Worm (Caenorhabditis elegans): ENCODE data around the gene comt-2.

Gene comt-2

ce11 chrV:16537908-16538446 lies 43.7 kb upstream of the comt-2 start, which contains the start of gene Y32B12B.2 (continued):
- peak; percentile 85 for TF ChIP-seq nhr-47 (tag; optimal IDR thresholded peaks at IDR 0.05)
- peak; percentile 65 for TF ChIP-seq egl-13 (tag; optimal IDR thresholded peaks at IDR 0.05)
- peak; percentile 88 for TF ChIP-seq F16B12.6 (tag; optimal IDR thresholded peaks at IDR 0.05)
- no peak for TF ChIP-seq nhr-28 (tag; optimal IDR thresholded peaks at IDR 0.05)
- TF ChIP-seq nhr-19 (GFP tag; conservative IDR thresholded peaks at IDR 0.05) = no peak; the same call in none of the 2 replicates
- no peak for TF ChIP-seq unc-30 (tag; optimal IDR thresholded peaks at IDR 0.05)
- TF ChIP-seq ztf-4 (tag; optimal IDR thresholded peaks at IDR 0.05) = no peak
- TF ChIP-seq Y116A8C.19 (tag; optimal IDR thresholded peaks at IDR 0.05; ENCODE audit: borderline replicate concordance) = no peak
- TF ChIP-seq efl-3 (GFP tag; optimal IDR thresholded peaks at IDR 0.05) = no peak
- no peak for TF ChIP-seq sptf-1 (tag; optimal IDR thresholded peaks at IDR 0.05)
- peak; percentile 7 for TF ChIP-seq zip-4 (GFP tag; optimal IDR thresholded peaks at IDR 0.05)
- peak; percentile 82 for TF ChIP-seq nhr-85 (tag)
- TF ChIP-seq zag-1 (tag; optimal IDR thresholded peaks at IDR 0.05) = no peak
- no peak for TF ChIP-seq ces-1 (GFP tag; optimal IDR thresholded peaks at IDR 0.05)
- TF ChIP-seq lin-39 (tag; optimal IDR thresholded peaks at IDR 0.05) = peak; percentile 38
- no peak for TF ChIP-seq alr-1 (tag; optimal IDR thresholded peaks at IDR 0.05; ENCODE audit: borderline replicate concordance)
- TF ChIP-seq unc-130 (tag; optimal IDR thresholded peaks at IDR 0.05) = peak; percentile 8
- peak; percentile 62 for TF ChIP-seq nhr-90 (tag; optimal IDR thresholded peaks at IDR 0.05; ENCODE audit: poor library complexity)
- peak; percentile 77 for TF ChIP-seq nhr-71 (tag; optimal IDR thresholded peaks at IDR 0.05)
- TF ChIP-seq fkh-8 (tag; optimal IDR thresholded peaks at IDR 0.05) = peak; percentile 38
- TF ChIP-seq lin-35 (GFP tag; optimal IDR thresholded peaks at IDR 0.05) = peak; percentile 73 to 89
- no peak for TF ChIP-seq ceh-88 (GFP tag; IDR thresholded peaks at IDR 0.05)
- no peak for TF ChIP-seq unc-62 (GFP tag; optimal IDR thresholded peaks at IDR 0.05)
- peak; percentile 43 to 56 (median 45) for TF ChIP-seq ceh-82 (tag; optimal IDR thresholded peaks at IDR 0.05)
- no peak for TF ChIP-seq mef-2 (tag; optimal IDR thresholded peaks at IDR 0.05)
- peak; percentile 68 for TF ChIP-seq snu-23 (GFP tag; optimal IDR thresholded peaks at IDR 0.05)
- no peak for TF ChIP-seq nhr-76 (tag; optimal IDR thresholded peaks at IDR 0.05)
- peak; percentile 51 for TF ChIP-seq swsn-7 (tag; optimal IDR thresholded peaks at IDR 0.05)
- TF ChIP-seq lin-13 (GFP tag; optimal IDR thresholded peaks at IDR 0.05) = peak; percentile 3
- peak; percentile 44 for TF ChIP-seq lin-15B (tag; optimal IDR thresholded peaks at IDR 0.05)
- peak; percentile 77 to 87 (median 84) for TF ChIP-seq dpl-1 (GFP tag; optimal IDR thresholded peaks at IDR 0.05)
- TF ChIP-seq isw-1 (GFP tag; IDR thresholded peaks at IDR 0.05) = peak; percentile 42; the same call in 1 of the 2 replicates
- TF ChIP-seq ceh-90 (tag; optimal IDR thresholded peaks at IDR 0.05) = peak; percentile 66
- no peak for TF ChIP-seq nhr-11 (tag; optimal IDR thresholded peaks at IDR 0.05)
- no peak for TF ChIP-seq C34B4.2 (tag; optimal IDR thresholded peaks at IDR 0.05)
- no peak for TF ChIP-seq pqm-1 (tag; optimal IDR thresholded peaks at IDR 0.05)
- TF ChIP-seq aha-1 (tag; optimal IDR thresholded peaks at IDR 0.05) = no peak
- no peak for TF ChIP-seq ama-1 (optimal IDR thresholded peaks at IDR 0.05)
- TF ChIP-seq snpc-4 (tag; optimal IDR thresholded peaks at IDR 0.05) = peak; percentile 63
- TF ChIP-seq blmp-1 (tag; optimal IDR thresholded peaks at IDR 0.05) = no peak
- TF ChIP-seq unc-86 (tag; optimal IDR thresholded peaks at IDR 0.05) = peak; percentile 74
- no peak for TF ChIP-seq nhr-84 (tag; optimal IDR thresholded peaks at IDR 0.05)
- no peak for TF ChIP-seq lin-14 (GFP tag; optimal IDR thresholded peaks at IDR 0.05)
- no peak for TF ChIP-seq C04F5.9 (tag; optimal IDR thresholded peaks at IDR 0.05)
- TF ChIP-seq lir-3 (tag; optimal IDR thresholded peaks at IDR 0.05; ENCODE audit: poor library complexity) = no peak
- TF ChIP-seq fkh-10 (GFP tag; optimal IDR thresholded peaks at IDR 0.05) = no peak
- TF ChIP-seq ceh-63 (GFP tag; optimal IDR thresholded peaks at IDR 0.05) = no peak
- no peak for TF ChIP-seq egl-27 (tag; optimal IDR thresholded peaks at IDR 0.05)
- TF ChIP-seq hlh-17 (GFP tag; optimal IDR thresholded peaks at IDR 0.05; ENCODE audit: borderline replicate concordance) = no peak
- TF ChIP-seq fos-1 (tag; optimal IDR thresholded peaks at IDR 0.05) = no peak
- no peak for TF ChIP-seq sox-4 (tag; optimal IDR thresholded peaks at IDR 0.05)
- no peak for TF ChIP-seq nhr-77 (tag; optimal IDR thresholded peaks at IDR 0.05)
- peak; percentile 38 for TF ChIP-seq elt-2 (tag; optimal IDR thresholded peaks at IDR 0.05)
